Fruit fly (Drosophila melanogaster) whole organism, embryonic: Measurements from ENCODE around the gene CG31089.

Source experiments
- Atf3 ChIP-seq: fragments of 200-800 bp; sonication (Bioruptor generic); optimal IDR thresholded peaks from 3 replicates; lab custom pipeline; 2016; ENCODE audit warnings: missing biosample characterization, missing genetic modification characterization
- Bdp1 ChIP-seq: fragments of 200-800 bp; sonication (Bioruptor generic); optimal IDR thresholded peaks from 3 replicates; lab custom pipeline; 2016; ENCODE audit warnings: missing biosample characterization, missing genetic modification characterization
- Blimp-1 ChIP-seq: fragments of 200-800 bp; sonication (Bioruptor generic); optimal IDR thresholded peaks from 3 replicates; lab custom pipeline; 2018; ENCODE audit warnings: missing biosample characterization, missing genetic modification characterization, mild to moderate bottlenecking, moderate library complexity, missing genetic modification reagents
- CG10209 ChIP-seq: fragments of 200-800 bp; sonication (Bioruptor generic); optimal IDR thresholded peaks from 3 replicates; lab custom pipeline; 2017; ENCODE audit warnings: missing biosample characterization, mild to moderate bottlenecking, missing genetic modification characterization, missing genetic modification reagents
- CG14050 ChIP-seq: fragments of 200-800 bp; sonication (Bioruptor generic); IDR thresholded peaks from 3 replicates; pipeline ENCODE4 v1.3.6; 2022; ENCODE audit warnings: missing biosample characterization, missing genetic modification characterization
- CG15011 ChIP-seq: fragments of 200-800 bp; sonication (Bioruptor generic); optimal IDR thresholded peaks from 3 replicates; lab custom pipeline; 2018; ENCODE audit warnings: missing biosample characterization, mild to moderate bottlenecking, missing genetic modification characterization
- CG15073 ChIP-seq: fragments of 200-800 bp; sonication (Bioruptor generic); optimal IDR thresholded peaks from 2 replicates; lab custom pipeline; 2016; ENCODE audit warnings: missing biosample characterization, missing genetic modification characterization
- CG1647 ChIP-seq: fragments of 200-800 bp; sonication (Bioruptor generic); optimal IDR thresholded peaks from 3 replicates; lab custom pipeline; 2016; ENCODE audit warnings: missing biosample characterization, missing genetic modification characterization
- CG16815 ChIP-seq: fragments of 200-800 bp; sonication (Bioruptor generic); optimal IDR thresholded peaks from 3 replicates; lab custom pipeline; 2017; ENCODE audit warnings: missing biosample characterization, mild to moderate bottlenecking, missing genetic modification characterization
- CG18262 ChIP-seq: fragments of 200-800 bp; optimal IDR thresholded peaks from 3 replicates; lab custom pipeline; 2019; ENCODE audit warnings: missing biosample characterization, mild to moderate bottlenecking, missing genetic modification characterization, moderate library complexity
- CG18476 ChIP-seq: fragments of 200-800 bp; sonication (Bioruptor generic); optimal IDR thresholded peaks from 2 replicates; lab custom pipeline; 2016; ENCODE audit warnings: missing biosample characterization, mild to moderate bottlenecking, missing genetic modification characterization
- CG34224 ChIP-seq: fragments of 200-800 bp; sonication (Bioruptor generic); IDR thresholded peaks from 3 replicates; pipeline ENCODE4 v1.3.6; 2022; ENCODE audit warnings: missing biosample characterization, missing genetic modification characterization; ENCODE audit not compliant: partially characterized antibody
- CG4282 ChIP-seq: fragments of 200-800 bp; sonication (Bioruptor generic); optimal IDR thresholded peaks from 2 replicates; lab custom pipeline; 2016; ENCODE audit warnings: missing biosample characterization, missing genetic modification characterization
- CG43689 ChIP-seq: fragments of 200-800 bp; sonication (Bioruptor generic); IDR thresholded peaks from 2 replicates; pipeline ENCODE4 v1.3.6; 2022; ENCODE audit warnings: missing biosample characterization, missing genetic modification characterization
- CG4617 ChIP-seq: fragments of 200-800 bp; sonication (Bioruptor generic); optimal IDR thresholded peaks from 3 replicates; lab custom pipeline; 2016; ENCODE audit warnings: missing biosample characterization, missing genetic modification characterization, borderline replicate concordance
- CG5245 ChIP-seq: fragments of 200-800 bp; sonication (Bioruptor generic); optimal IDR thresholded peaks from 3 replicates; lab custom pipeline; 2016; ENCODE audit warnings: missing biosample characterization, missing genetic modification characterization
- CG7372 ChIP-seq: fragments of 200-800 bp; sonication (Bioruptor generic); IDR thresholded peaks from 2 replicates; pipeline ENCODE4 v1.3.6; 2022; ENCODE audit warnings: missing biosample characterization, missing genetic modification characterization
- CG7556 ChIP-seq: fragments of 200-800 bp; sonication (Bioruptor generic); optimal IDR thresholded peaks from 2 replicates; lab custom pipeline; 2017; ENCODE audit warnings: missing biosample characterization, mild to moderate bottlenecking, missing genetic modification characterization
- CG8281 ChIP-seq: fragments of 200-800 bp; sonication (Bioruptor generic); optimal IDR thresholded peaks from 2 replicates; lab custom pipeline; 2018; ENCODE audit warnings: missing biosample characterization, mild to moderate bottlenecking, missing genetic modification characterization, moderate library complexity
- CG8290 ChIP-seq, 3 experiments: fragments of 200-800 bp; sonication (Bioruptor generic); optimal IDR thresholded peaks; 2 replicates each; lab custom pipeline; 2016 to 2019; ENCODE audit warnings: missing biosample characterization in 3 of 3, missing genetic modification characterization in 3 of 3, mild to moderate bottlenecking in 2 of 3, moderate library complexity in 1 of 3
- Dek ChIP-seq: fragments of 200-800 bp; sonication (Bioruptor generic); optimal IDR thresholded peaks from 3 replicates; lab custom pipeline; 2019; ENCODE audit warnings: missing biosample characterization, mild to moderate bottlenecking, missing genetic modification characterization, moderate library complexity
- Dll ChIP-seq: fragments of 200-800 bp; sonication (Bioruptor generic); IDR thresholded peaks from 4 replicates; pipeline ENCODE4 v1.3.6; 2022; ENCODE audit warnings: missing biosample characterization, missing genetic modification characterization; ENCODE audit not compliant: partially characterized antibody
- ERR ChIP-seq: fragments of 200-800 bp; sonication (Bioruptor generic); optimal IDR thresholded peaks from 2 replicates; lab custom pipeline; 2016; ENCODE audit warnings: missing biosample characterization, missing genetic modification characterization
- HmgZ ChIP-seq: fragments of 200-800 bp; sonication (Bioruptor generic); optimal IDR thresholded peaks from 2 replicates; lab custom pipeline; 2018; ENCODE audit warnings: missing biosample characterization, mild to moderate bottlenecking, missing genetic modification characterization
- MBD-R2 ChIP-seq: fragments of 200-800 bp; sonication (Bioruptor generic); IDR thresholded peaks from 2 replicates; pipeline ENCODE4 v1.3.6; 2022; ENCODE audit warnings: missing biosample characterization, missing genetic modification characterization
- Mrtf ChIP-seq: fragments of 200-800 bp; sonication (Bioruptor generic); IDR thresholded peaks from 3 replicates; pipeline ENCODE4 v1.3.6; 2022; ENCODE audit warnings: missing biosample characterization, missing genetic modification characterization
- PHDP ChIP-seq: fragments of 200-800 bp; sonication (Bioruptor generic); optimal IDR thresholded peaks from 3 replicates; lab custom pipeline; 2018; ENCODE audit warnings: missing biosample characterization, mild to moderate bottlenecking, missing genetic modification characterization, moderate library complexity
- Ravus ChIP-seq: fragments of 200-800 bp; sonication (Bioruptor generic); IDR thresholded peaks from 2 replicates; pipeline ENCODE4 v1.3.6; 2022; ENCODE audit warnings: missing biosample characterization, missing genetic modification characterization
- Tbp ChIP-seq: fragments of >200 bp; optimal IDR thresholded peaks from 2 replicates; lab custom pipeline; 2018; ENCODE audit warnings: missing biosample characterization, missing genetic modification characterization
- abd-A ChIP-seq: fragments of 200-800 bp; sonication (Bioruptor generic); optimal IDR thresholded peaks from 3 replicates; lab custom pipeline; 2019; ENCODE audit warnings: missing biosample characterization, mild to moderate bottlenecking, missing genetic modification characterization, moderate library complexity
- cad ChIP-seq: fragments of >200 bp; optimal IDR thresholded peaks from 2 replicates; lab custom pipeline; 2017; ENCODE audit warnings: missing biosample characterization, missing genetic modification characterization
- emc ChIP-seq: fragments of 200-800 bp; sonication (Bioruptor generic); optimal IDR thresholded peaks from 2 replicates; lab custom pipeline; 2016; ENCODE audit warnings: missing biosample characterization, missing genetic modification characterization
- eve ChIP-seq, 2 experiments: fragments of >200 bp; optimal IDR thresholded peaks; 2 replicates each; lab custom pipeline; 2017; ENCODE audit warnings: missing biosample characterization in 2 of 2, missing genetic modification characterization in 2 of 2
- eyg ChIP-seq: fragments of 200-800 bp; sonication (Bioruptor generic); optimal IDR thresholded peaks from 3 replicates; lab custom pipeline; 2016; ENCODE audit warnings: missing biosample characterization, missing genetic modification characterization
- ftz-f1 ChIP-seq: fragments of 200-800 bp; sonication (Bioruptor generic); optimal IDR thresholded peaks from 2 replicates; lab custom pipeline; 2016; ENCODE audit warnings: missing biosample characterization, missing genetic modification characterization
- h ChIP-seq: fragments of >200 bp; optimal IDR thresholded peaks from 2 replicates; lab custom pipeline; 2017
- hth ChIP-seq: fragments of >200 bp; optimal IDR thresholded peaks from 2 replicates; lab custom pipeline; 2017; ENCODE audit warnings: inconsistent platforms
- klu ChIP-seq: fragments of 200-800 bp; sonication (Bioruptor generic); IDR thresholded peaks from 2 replicates; pipeline ENCODE4 v1.3.6; 2022; ENCODE audit warnings: missing biosample characterization, missing genetic modification characterization
- mld ChIP-seq: fragments of 200-800 bp; sonication (Bioruptor generic); IDR thresholded peaks from 3 replicates; pipeline ENCODE4 v1.3.6; 2022; ENCODE audit warnings: missing biosample characterization, missing genetic modification characterization; ENCODE audit not compliant: partially characterized antibody
- nom ChIP-seq: fragments of 200-800 bp; sonication (Bioruptor generic); optimal IDR thresholded peaks from 2 replicates; lab custom pipeline; 2017; ENCODE audit warnings: missing biosample characterization, missing genetic modification characterization, mild to moderate bottlenecking, moderate library complexity, missing genetic modification reagents
- pb ChIP-seq: fragments of 200-800 bp; sonication (Bioruptor generic); optimal IDR thresholded peaks from 3 replicates; lab custom pipeline; 2016; ENCODE audit warnings: missing biosample characterization, missing genetic modification characterization
- pita ChIP-seq: fragments of 200-800 bp; sonication (Bioruptor generic); optimal IDR thresholded peaks from 2 replicates; lab custom pipeline; 2017; ENCODE audit warnings: missing biosample characterization, mild to moderate bottlenecking, missing genetic modification characterization
- rib ChIP-seq: fragments of 200-800 bp; sonication (Bioruptor generic); IDR thresholded peaks from 2 replicates; pipeline ENCODE4 v1.3.6; 2022; ENCODE audit warnings: missing biosample characterization, missing genetic modification characterization
- sc ChIP-seq, 3 experiments: fragments of >200 bp in 2 of 3; fragments of 200-800 bp in 1 of 3; sonication (Bioruptor generic) in 1 of 3; optimal IDR thresholded peaks; 2 replicates in 2 of 3; 3 replicates in 1 of 3; lab custom pipeline; 2017; ENCODE audit warnings: mild to moderate bottlenecking in 1 of 3, missing biosample characterization in 1 of 3, missing genetic modification characterization in 1 of 3, missing genetic modification reagents in 1 of 3
- slou ChIP-seq: fragments of 200-800 bp; sonication (Bioruptor generic); optimal IDR thresholded peaks from 3 replicates; lab custom pipeline; 2016; ENCODE audit warnings: missing biosample characterization, missing genetic modification characterization
- sqz ChIP-seq: fragments of 200-800 bp; sonication (Bioruptor generic); optimal IDR thresholded peaks from 3 replicates; lab custom pipeline; 2018; ENCODE audit warnings: missing biosample characterization, mild to moderate bottlenecking, missing genetic modification characterization
- stc ChIP-seq: fragments of 200-800 bp; sonication (Bioruptor generic); IDR thresholded peaks from 2 replicates; pipeline ENCODE4 v1.3.6; 2022; ENCODE audit warnings: missing biosample characterization, missing genetic modification characterization
- tup ChIP-seq: fragments of 200-800 bp; sonication (Bioruptor generic); optimal IDR thresholded peaks from 2 replicates; lab custom pipeline; 2016; ENCODE audit warnings: missing biosample characterization, mild to moderate bottlenecking, missing genetic modification characterization, moderate library complexity
- vvl ChIP-seq: fragments of 200-800 bp; sonication (Bioruptor generic); IDR thresholded peaks from 2 replicates; pipeline ENCODE4 v1.3.6; 2022; ENCODE audit warnings: missing biosample characterization, missing genetic modification characterization
- wek ChIP-seq: fragments of 200-800 bp; sonication (Bioruptor generic); optimal IDR thresholded peaks from 3 replicates; lab custom pipeline; 2018; ENCODE audit warnings: missing biosample characterization, mild to moderate bottlenecking, missing genetic modification characterization, moderate library complexity

Gene CG31089

dm6 chr3R:25879324-25879766 lies 23.1 kb upstream of the CG31089 start (continued):
- TF ChIP-seq vvl (peak; percentile 91), CG10209 (GFP tag; lab: Kevin White, UChicago) (peak; percentile 54), Atf3 (peak; percentile 48), CG43689 (GFP tag; lab: Robert Waterston, UW) (no peak), CG4617 (GFP tag; lab: Kevin White, UChicago) (no peak), wek (GFP tag; lab: Kevin White, UChicago) (no peak), cad (GFP tag; lab: Kevin White, UChicago) (no peak), hth (no peak), sc (optimal IDR thresholded peaks at IDR 0.05; lab: Kevin White, UChicago) (no peak), sc (GFP tag; optimal IDR thresholded peaks at IDR 0.05; lab: Kevin White, UChicago) (peak; percentile 69), CG7556 (GFP tag; lab: Kevin White, UChicago) (peak; percentile 53), stc (GFP tag; lab: Robert Waterston, UW) (no peak; the same call in none of the 2 replicates), mld (no peak), CG15011 (GFP tag; lab: Kevin White, UChicago) (peak; percentile 25), slou (peak; percentile 41), CG34224 (GFP tag; lab: Robert Waterston, UW) (no peak), abd-A (tag; lab: Kevin White, UChicago) (no peak), Ravus (GFP tag; lab: Robert Waterston, UW) (peak; percentile 16; the same call in 1 of the 2 replicates), CG15073 (GFP tag; lab: Kevin White, UChicago) (peak; percentile 9), ftz-f1 (no peak), CG18476 (GFP tag; lab: Kevin White, UChicago) (peak; percentile 48), tup (peak; percentile 39), klu (peak; percentile 56; the same call in 1 of the 2 replicates), rib (GFP tag; lab: Robert Waterston, UW) (peak; percentile 27; the same call in 1 of the 2 replicates), nom (GFP tag; lab: Kevin White, UChicago) (no peak), eve (GFP tag; optimal IDR thresholded peaks at IDR 0.05; lab: Kevin White, UChicago) (peak in 1 of 2 experiments; percentile 81), emc (peak; percentile 3), CG8290 (GFP tag; optimal IDR thresholded peaks at IDR 0.05; lab: Kevin White, UChicago) (peak; percentile 56), CG8290 (tag; optimal IDR thresholded peaks at IDR 0.05; lab: Kevin White, UChicago) (peak in 1 of 2 experiments; percentile 79), Dek (tag; lab: Kevin White, UChicago) (peak; percentile 32), Dll (GFP tag; lab: Robert Waterston, UW) (no peak), HmgZ (peak; percentile 52), CG14050 (GFP tag; lab: Robert Waterston, UW) (peak; percentile 65), Tbp (GFP tag; lab: Kevin White, UChicago) (no peak), CG16815 (GFP tag; lab: Kevin White, UChicago) (peak; percentile 28), Bdp1 (GFP tag; lab: Kevin White, UChicago) (no peak), MBD-R2 (no peak; the same call in 1 of the 2 replicates), Blimp-1 (GFP tag; lab: Kevin White, UChicago) (peak; percentile 85), CG8281 (tag; lab: Kevin White, UChicago) (peak; percentile 43), Mrtf (no peak; the same call in 2 of the 3 replicates), eyg (peak; percentile 63), CG4282 (no peak), ERR (GFP tag; lab: Kevin White, UChicago) (peak; percentile 6), CG18262 (tag; lab: Kevin White, UChicago) (peak; percentile 88), pb (peak; percentile 56), CG5245 (GFP tag; lab: Kevin White, UChicago) (peak; percentile 60), PHDP (tag; lab: Kevin White, UChicago) (peak; percentile 84), pita (GFP tag; lab: Kevin White, UChicago) (no peak), CG1647 (GFP tag; lab: Kevin White, UChicago) (peak; percentile 53), sqz (peak; percentile 55), CG7372 (GFP tag; lab: Robert Waterston, UW) (peak; percentile 45), h (lab: Kevin White, UChicago) (no peak)
